Worm (Caenorhabditis elegans) whole organism, L3 larva: ENCODE data around the gene pks-1.

Experiments
- ZK546.5 ChIP-seq: sonication (generic microtip); optimal IDR thresholded peaks from 2 replicates; lab custom pipeline; 2017; ENCODE audit warnings: missing biosample characterization, missing genetic modification characterization
- aly-2 ChIP-seq: fragments of 150-350 bp; optimal IDR thresholded peaks from 2 replicates; lab custom pipeline; 2014; ENCODE audit warnings: missing biosample characterization, missing genetic modification characterization
- ama-1 ChIP-seq: fragments of 150-350 bp; optimal IDR thresholded peaks from 2 replicates; lab custom pipeline; 2018
- elt-3 ChIP-seq, 3 experiments: fragments of 150-350 bp in 1 of 3; sonication (generic microtip) in 2 of 3; optimal IDR thresholded peaks; 2 replicates in 2 of 3; 4 replicates in 1 of 3; lab custom pipeline; 2014 to 2017; ENCODE audit warnings: missing biosample characterization in 3 of 3, missing genetic modification characterization in 3 of 3
- hmg-11 ChIP-seq: sonication (generic microtip); optimal IDR thresholded peaks from 2 replicates; lab custom pipeline; 2016; ENCODE audit warnings: missing genetic modification characterization, missing compliant biosample characterization
- pqm-1 ChIP-seq: fragments of 150-350 bp; optimal IDR thresholded peaks from 2 replicates; lab custom pipeline; 2017; ENCODE audit warnings: missing biosample characterization, missing genetic modification characterization, inconsistent platforms
- skn-1 ChIP-seq: fragments of 150-350 bp; optimal IDR thresholded peaks from 2 replicates; lab custom pipeline; 2014; ENCODE audit warnings: missing biosample characterization, missing genetic modification characterization
- tbx-2 ChIP-seq: sonication (generic microtip); optimal IDR thresholded peaks from 2 replicates; lab custom pipeline; 2016; ENCODE audit warnings: mild to moderate bottlenecking, missing genetic modification characterization, missing compliant biosample characterization
- unc-62 ChIP-seq: fragments of 150-350 bp; sonication (generic microtip); optimal IDR thresholded peaks from 4 replicates; lab custom pipeline; 2014; ENCODE audit warnings: missing biosample characterization, missing genetic modification reagents, missing genetic modification characterization
- ztf-4 ChIP-seq: fragments of 150-350 bp; optimal IDR thresholded peaks from 2 replicates; lab custom pipeline; 2014; ENCODE audit warnings: missing biosample characterization, missing genetic modification characterization

ce11 chrX:5489538-5489937 lies 75.9 kb downstream of the pks-1 start, which contains the start of gene F55D1.1:
- TF ChIP-seq tbx-2 (tag; lab: Kevin White, UChicago) (no peak), unc-62 (GFP tag; lab: Kevin White, UChicago) (no peak), skn-1 (tag; lab: Kevin White, UChicago) (no peak), aly-2 (tag; lab: Kevin White, UChicago) (no peak), ama-1 (lab: Kevin White, UChicago) (no peak), ZK546.5 (no peak), pqm-1 (tag; lab: Kevin White, UChicago) (no peak), hmg-11 (tag; lab: Kevin White, UChicago) (no peak), elt-3 (tag; optimal IDR thresholded peaks at IDR 0.05; lab: Kevin White, UChicago) (no peak), ztf-4 (tag; lab: Kevin White, UChicago) (no peak)
